Fruit fly (Drosophila melanogaster) whole organism, embryonic: ENCODE data around the gene CG6277.

Source experiments
- ATbp ChIP-seq: fragments of 200-800 bp; sonication (Bioruptor generic); optimal IDR thresholded peaks from 2 replicates; lab custom pipeline; 2017; ENCODE audit warnings: missing biosample characterization, mild to moderate bottlenecking, missing genetic modification characterization, missing genetic modification reagents
- Adf1 ChIP-seq: fragments of 200-800 bp; sonication (Bioruptor generic); IDR thresholded peaks from 2 replicates; pipeline ENCODE4 v1.3.6; 2022; ENCODE audit warnings: missing biosample characterization, missing genetic modification characterization
- CG10209 ChIP-seq: fragments of 200-800 bp; sonication (Bioruptor generic); optimal IDR thresholded peaks from 3 replicates; lab custom pipeline; 2017; ENCODE audit warnings: missing biosample characterization, mild to moderate bottlenecking, missing genetic modification characterization, missing genetic modification reagents
- CG10431 ChIP-seq: fragments of 200-800 bp; sonication (Bioruptor generic); optimal IDR thresholded peaks from 3 replicates; lab custom pipeline; 2018; ENCODE audit warnings: missing biosample characterization, mild to moderate bottlenecking, missing genetic modification characterization
- CG12071 ChIP-seq: fragments of 200-800 bp; sonication (Bioruptor generic); optimal IDR thresholded peaks from 3 replicates; lab custom pipeline; 2018; ENCODE audit warnings: missing biosample characterization, mild to moderate bottlenecking, missing genetic modification characterization
- CG15011 ChIP-seq: fragments of 200-800 bp; sonication (Bioruptor generic); optimal IDR thresholded peaks from 3 replicates; lab custom pipeline; 2018; ENCODE audit warnings: missing biosample characterization, mild to moderate bottlenecking, missing genetic modification characterization
- CG1529 ChIP-seq: fragments of 200-800 bp; sonication (Bioruptor generic); optimal IDR thresholded peaks from 3 replicates; lab custom pipeline; 2018; ENCODE audit warnings: missing biosample characterization, missing genetic modification characterization
- CG18476 ChIP-seq: fragments of 200-800 bp; sonication (Bioruptor generic); optimal IDR thresholded peaks from 2 replicates; lab custom pipeline; 2016; ENCODE audit warnings: missing biosample characterization, mild to moderate bottlenecking, missing genetic modification characterization
- CG2116 ChIP-seq: fragments of 200-800 bp; sonication (Bioruptor generic); optimal IDR thresholded peaks from 3 replicates; lab custom pipeline; 2018; ENCODE audit warnings: missing biosample characterization, mild to moderate bottlenecking, missing genetic modification characterization
- CG3407 ChIP-seq: fragments of 200-800 bp; sonication (Bioruptor generic); optimal IDR thresholded peaks from 2 replicates; lab custom pipeline; 2018; ENCODE audit warnings: missing biosample characterization, mild to moderate bottlenecking, missing genetic modification characterization
- CG34376 ChIP-seq: fragments of 200-800 bp; sonication (Bioruptor generic); optimal IDR thresholded peaks from 2 replicates; lab custom pipeline; 2018; ENCODE audit warnings: missing biosample characterization, mild to moderate bottlenecking, missing genetic modification characterization
- CG6272 ChIP-seq: fragments of 200-800 bp; sonication (Bioruptor generic); IDR thresholded peaks from 2 replicates; pipeline ENCODE4 v1.3.6; 2022; ENCODE audit warnings: missing biosample characterization, missing genetic modification characterization
- CG6683 ChIP-seq: fragments of 200-800 bp; sonication (Bioruptor generic); optimal IDR thresholded peaks from 2 replicates; lab custom pipeline; 2017; ENCODE audit warnings: missing biosample characterization, mild to moderate bottlenecking, missing genetic modification characterization, missing genetic modification reagents
- CG6765 ChIP-seq: fragments of 200-800 bp; sonication (Bioruptor generic); optimal IDR thresholded peaks from 3 replicates; lab custom pipeline; 2017; ENCODE audit warnings: missing biosample characterization, mild to moderate bottlenecking, missing genetic modification characterization
- D19B ChIP-seq: fragments of 200-800 bp; sonication (Bioruptor generic); optimal IDR thresholded peaks from 2 replicates; lab custom pipeline; 2017; ENCODE audit warnings: missing biosample characterization, mild to moderate bottlenecking, missing genetic modification characterization
- Dek ChIP-seq: fragments of 200-800 bp; sonication (Bioruptor generic); optimal IDR thresholded peaks from 3 replicates; lab custom pipeline; 2019; ENCODE audit warnings: missing biosample characterization, mild to moderate bottlenecking, missing genetic modification characterization, moderate library complexity
- Dfd ChIP-seq, 2 experiments: fragments of >200 bp; optimal IDR thresholded peaks; 2 replicates each; lab custom pipeline; 2017; ENCODE audit warnings: missing biosample characterization in 2 of 2, missing genetic modification characterization in 2 of 2
- Dp ChIP-seq: fragments of 200-800 bp; sonication (Bioruptor generic); optimal IDR thresholded peaks from 2 replicates; lab custom pipeline; 2018; ENCODE audit warnings: missing biosample characterization, mild to moderate bottlenecking, missing genetic modification characterization, moderate library complexity
- ERR ChIP-seq: fragments of 200-800 bp; sonication (Bioruptor generic); optimal IDR thresholded peaks from 2 replicates; lab custom pipeline; 2016; ENCODE audit warnings: missing biosample characterization, missing genetic modification characterization
- Eip74EF ChIP-seq, 2 experiments: fragments of 200-800 bp in 1 of 2; fragments of >200 bp in 1 of 2; sonication (Bioruptor generic) in 1 of 2; optimal IDR thresholded peaks; 2 replicates each; lab custom pipeline; 2017 to 2019; ENCODE audit warnings: missing biosample characterization in 2 of 2, missing genetic modification characterization in 2 of 2, mild to moderate bottlenecking in 1 of 2, moderate library complexity in 1 of 2
- Ets65A ChIP-seq: fragments of 200-800 bp; sonication (Bioruptor generic); peaks from one replicate; lab custom pipeline; 2016; ENCODE audit warnings: missing biosample characterization, missing genetic modification characterization
- Fer3 ChIP-seq: fragments of 200-800 bp; sonication (Bioruptor generic); optimal IDR thresholded peaks from 2 replicates; lab custom pipeline; 2018; ENCODE audit warnings: missing biosample characterization, mild to moderate bottlenecking, missing genetic modification characterization, moderate library complexity
- H2.0 ChIP-seq: fragments of 200-800 bp; sonication (Bioruptor generic); IDR thresholded peaks from 2 replicates; pipeline ENCODE4 v1.3.6; 2022; ENCODE audit warnings: missing biosample characterization, missing genetic modification characterization
- Hand ChIP-seq: fragments of 200-800 bp; sonication (Bioruptor generic); optimal IDR thresholded peaks from 2 replicates; lab custom pipeline; 2017; ENCODE audit warnings: mild to moderate bottlenecking, missing biosample characterization, missing genetic modification reagents, missing genetic modification characterization
- Lhr ChIP-seq: fragments of 200-800 bp; sonication (Bioruptor generic); optimal IDR thresholded peaks from 3 replicates; lab custom pipeline; 2017; ENCODE audit warnings: mild to moderate bottlenecking, missing biosample characterization, missing genetic modification reagents, missing genetic modification characterization
- Max ChIP-seq: fragments of 200-800 bp; sonication (Bioruptor generic); optimal IDR thresholded peaks from 2 replicates; lab custom pipeline; 2016; ENCODE audit warnings: missing biosample characterization, mild to moderate bottlenecking, missing genetic modification characterization
- Mes4 ChIP-seq: fragments of 200-800 bp; sonication (Bioruptor generic); optimal IDR thresholded peaks from 2 replicates; lab custom pipeline; 2016; ENCODE audit warnings: missing biosample characterization, missing genetic modification characterization
- NC2α ChIP-seq: fragments of 200-800 bp; sonication (Bioruptor generic); optimal IDR thresholded peaks from 2 replicates; lab custom pipeline; 2016; ENCODE audit warnings: missing biosample characterization, missing genetic modification characterization
- ap ChIP-seq: fragments of 200-800 bp; sonication (Bioruptor generic); IDR thresholded peaks from 2 replicates; pipeline ENCODE4 v1.3.6; 2022; ENCODE audit warnings: missing biosample characterization, missing genetic modification characterization
- caup ChIP-seq: fragments of 200-800 bp; sonication (Bioruptor generic); optimal IDR thresholded peaks from 3 replicates; lab custom pipeline; 2017; ENCODE audit warnings: missing biosample characterization, mild to moderate bottlenecking, missing genetic modification characterization, moderate library complexity; ENCODE audit not compliant: severe bottlenecking
- cg ChIP-seq: fragments of 200-800 bp; sonication (Bioruptor generic); optimal IDR thresholded peaks from 3 replicates; lab custom pipeline; 2019; ENCODE audit warnings: missing biosample characterization, mild to moderate bottlenecking, missing genetic modification characterization, moderate library complexity
- chinmo ChIP-seq: fragments of 200-800 bp; sonication (Bioruptor generic); IDR thresholded peaks from 4 replicates; pipeline ENCODE4 v1.3.6; 2022; ENCODE audit warnings: missing biosample characterization, missing genetic modification characterization; ENCODE audit not compliant: partially characterized antibody
- chn ChIP-seq: fragments of 200-800 bp; sonication (Bioruptor generic); optimal IDR thresholded peaks from 2 replicates; lab custom pipeline; 2016; ENCODE audit warnings: missing biosample characterization, missing genetic modification characterization
- crol ChIP-seq: fragments of 200-800 bp; sonication (Bioruptor generic); IDR thresholded peaks from 2 replicates; pipeline ENCODE4 v1.3.6; 2022; ENCODE audit warnings: missing biosample characterization, missing genetic modification characterization
- crp ChIP-seq, 2 experiments: fragments of 200-800 bp; sonication (Bioruptor generic); optimal IDR thresholded peaks; 2 replicates in 1 of 2; 3 replicates in 1 of 2; lab custom pipeline; 2017; ENCODE audit warnings: missing biosample characterization in 2 of 2, missing genetic modification characterization in 2 of 2, mild to moderate bottlenecking in 1 of 2, moderate library complexity in 1 of 2
- danr ChIP-seq: fragments of 200-800 bp; sonication (Bioruptor generic); IDR thresholded peaks from 2 replicates; pipeline ENCODE4 v1.3.6; 2022; ENCODE audit warnings: missing biosample characterization, missing genetic modification characterization
- eve ChIP-seq, 2 experiments: fragments of >200 bp; optimal IDR thresholded peaks; 2 replicates each; lab custom pipeline; 2017; ENCODE audit warnings: missing biosample characterization in 2 of 2, missing genetic modification characterization in 2 of 2
- exex ChIP-seq: fragments of 200-800 bp; sonication (Bioruptor generic); optimal IDR thresholded peaks from 4 replicates; lab custom pipeline; 2018; ENCODE audit warnings: missing biosample characterization, mild to moderate bottlenecking, missing genetic modification characterization, moderate library complexity
- grn ChIP-seq: fragments of 200-800 bp; sonication (Bioruptor generic); optimal IDR thresholded peaks from 3 replicates; lab custom pipeline; 2017; ENCODE audit warnings: missing biosample characterization, missing genetic modification characterization
- her ChIP-seq: fragments of 200-800 bp; sonication (Bioruptor generic); optimal IDR thresholded peaks from 2 replicates; lab custom pipeline; 2016; ENCODE audit warnings: missing biosample characterization, missing genetic modification characterization
- insv ChIP-seq, 2 experiments: fragments of 200-800 bp; sonication (Bioruptor generic); optimal IDR thresholded peaks; 3 replicates each; lab custom pipeline; 2016 to 2018; ENCODE audit warnings: missing biosample characterization in 2 of 2, missing genetic modification characterization in 2 of 2
- lola ChIP-seq, 3 experiments: fragments of >200 bp in 2 of 3; fragments of 200-800 bp in 1 of 3; sonication (Bioruptor generic) in 1 of 3; optimal IDR thresholded peaks; 2 replicates each; lab custom pipeline; 2017 to 2019; ENCODE audit warnings: missing biosample characterization in 3 of 3, missing genetic modification characterization in 3 of 3, mild to moderate bottlenecking in 1 of 3, moderate library complexity in 1 of 3
- luna ChIP-seq: fragments of 200-800 bp; sonication (Bioruptor generic); optimal IDR thresholded peaks from 2 replicates; lab custom pipeline; 2016; ENCODE audit warnings: missing biosample characterization, missing genetic modification characterization
- mirr ChIP-seq: fragments of 200-800 bp; sonication (Bioruptor generic); optimal IDR thresholded peaks from 3 replicates; lab custom pipeline; 2018; ENCODE audit warnings: missing biosample characterization, mild to moderate bottlenecking, missing genetic modification characterization
- nmo ChIP-seq: fragments of 200-800 bp; sonication (Bioruptor generic); optimal IDR thresholded peaks from 2 replicates; lab custom pipeline; 2018; ENCODE audit warnings: missing biosample characterization, mild to moderate bottlenecking, missing genetic modification characterization, moderate library complexity
- sqz ChIP-seq: fragments of 200-800 bp; sonication (Bioruptor generic); optimal IDR thresholded peaks from 3 replicates; lab custom pipeline; 2018; ENCODE audit warnings: missing biosample characterization, mild to moderate bottlenecking, missing genetic modification characterization
- unc-4 ChIP-seq: fragments of 200-800 bp; sonication (Bioruptor generic); IDR thresholded peaks from 2 replicates; pipeline ENCODE4 v1.3.6; 2022; ENCODE audit warnings: missing biosample characterization, missing genetic modification characterization; ENCODE audit not compliant: partially characterized antibody
- vnd ChIP-seq: fragments of 200-800 bp; sonication (Bioruptor generic); IDR thresholded peaks from 3 replicates; pipeline ENCODE4 v1.3.6; 2022; ENCODE audit warnings: missing biosample characterization, missing genetic modification characterization; ENCODE audit not compliant: partially characterized antibody
- wor ChIP-seq: fragments of 200-800 bp; sonication (Bioruptor generic); IDR thresholded peaks from 2 replicates; pipeline ENCODE4 v1.3.6; 2022; ENCODE audit warnings: missing biosample characterization, missing genetic modification characterization

CG6277 gene

dm6 chr3R:26988412-26988981 lies 34.5 kb downstream of the CG6277 start, which contains the start of gene CG31075 (continued):
- TF ChIP-seq ATbp (no peak), her (GFP tag; lab: Kevin White, UChicago) (no peak), CG12071 (peak; percentile 31), Mes4 (GFP tag; lab: Kevin White, UChicago) (no peak), CG34376 (GFP tag; lab: Kevin White, UChicago) (no peak), D19B (GFP tag; lab: Kevin White, UChicago) (no peak), Eip74EF (GFP tag; optimal IDR thresholded peaks at IDR 0.05; lab: Kevin White, UChicago) (no peak), wor (0 out of 2 replicates have a peak, but pooled peaks have one; percentile 29), mirr (GFP tag; lab: Kevin White, UChicago) (no peak), CG6272 (GFP tag; lab: Robert Waterston, UW) (no peak), NC2α (GFP tag; lab: Kevin White, UChicago) (no peak), chinmo (GFP tag; lab: Robert Waterston, UW) (0 out of 4 replicates have a peak, but pooled peaks have one; percentile 35), CG2116 (GFP tag; lab: Kevin White, UChicago) (no peak), cg (GFP tag; lab: Kevin White, UChicago) (no peak), Dfd (GFP tag; optimal IDR thresholded peaks at IDR 0.05; lab: Kevin White, UChicago) (no peak), CG6765 (GFP tag; lab: Kevin White, UChicago) (peak; percentile 23), crol (no peak), unc-4 (GFP tag; lab: Robert Waterston, UW) (no peak), chn (GFP tag; lab: Kevin White, UChicago) (no peak), vnd (GFP tag; lab: Robert Waterston, UW) (no peak), sqz (GFP tag; lab: Kevin White, UChicago) (no peak), CG6683 (GFP tag; lab: Kevin White, UChicago) (no peak), ap (peak; percentile 33), luna (GFP tag; lab: Kevin White, UChicago) (no peak), crp (GFP tag; optimal IDR thresholded peaks at IDR 0.05; lab: Kevin White, UChicago) (no peak), Lhr (GFP tag; lab: Kevin White, UChicago) (no peak), Adf1 (GFP tag; lab: Robert Waterston, UW) (peak; percentile 42), Dp (GFP tag; lab: Kevin White, UChicago) (no peak), H2.0 (GFP tag; lab: Robert Waterston, UW) (peak; percentile 59; the same call in 1 of the 2 replicates), nmo (GFP tag; lab: Kevin White, UChicago) (peak; percentile 60), insv (GFP tag; optimal IDR thresholded peaks at IDR 0.05; lab: Kevin White, UChicago) (no peak), Hand (GFP tag; lab: Kevin White, UChicago) (no peak), CG18476 (GFP tag; lab: Kevin White, UChicago) (peak; percentile 52), Dek (tag; lab: Kevin White, UChicago) (peak; percentile 72), grn (GFP tag; lab: Kevin White, UChicago) (no peak), ERR (GFP tag; lab: Kevin White, UChicago) (no peak), exex (tag; lab: Kevin White, UChicago) (peak; percentile 36), Max (GFP tag; lab: Kevin White, UChicago) (peak; percentile 54), Ets65A (GFP tag; lab: Kevin White, UChicago) (no peak), CG10209 (GFP tag; lab: Kevin White, UChicago) (no peak), CG1529 (GFP tag; lab: Kevin White, UChicago) (no peak), CG15011 (peak; percentile 39), danr (GFP tag; lab: Robert Waterston, UW) (no peak), Fer3 (tag; lab: Kevin White, UChicago) (peak; percentile 81), lola (GFP tag; optimal IDR thresholded peaks at IDR 0.05; lab: Kevin White, UChicago) (no peak), caup (GFP tag; lab: Kevin White, UChicago) (peak; percentile 30), CG10431 (GFP tag; lab: Kevin White, UChicago) (no peak), eve (GFP tag; optimal IDR thresholded peaks at IDR 0.05; lab: Kevin White, UChicago) (no peak), CG3407 (no peak)
